Worm (Caenorhabditis elegans) whole organism, mixed stage, embryonic: Measurements from ENCODE around the gene C08F11.3.

Source experiments
- M03D4.4 ChIP-seq: sonication (generic microtip); optimal IDR thresholded peaks from 2 replicates; lab custom pipeline; 2017; ENCODE audit warnings: mild to moderate bottlenecking, missing genetic modification characterization, missing compliant biosample characterization
- bed-3 ChIP-seq: fragments of 200-800 bp; sonication (Bioruptor generic); optimal IDR thresholded peaks from 3 replicates; lab custom pipeline; 2018; ENCODE audit warnings: mild to moderate bottlenecking, missing genetic modification characterization, moderate library complexity, missing compliant biosample characterization
- blmp-1 ChIP-seq: fragments of 150-350 bp; optimal IDR thresholded peaks from 2 replicates; lab custom pipeline; 2014; ENCODE audit warnings: missing biosample characterization, missing genetic modification characterization
- ceh-39 ChIP-seq: fragments of 150-350 bp; optimal IDR thresholded peaks from 2 replicates; lab custom pipeline; 2014; ENCODE audit warnings: missing biosample characterization, missing genetic modification characterization
- ceh-83 ChIP-seq: fragments of 200-800 bp; sonication (Bioruptor generic); optimal IDR thresholded peaks from 2 replicates; lab custom pipeline; 2018; ENCODE audit warnings: mild to moderate bottlenecking, missing genetic modification characterization, missing compliant biosample characterization
- ces-1 ChIP-seq: fragments of 150-350 bp; optimal IDR thresholded peaks from 2 replicates; lab custom pipeline; 2014; ENCODE audit warnings: missing biosample characterization, missing genetic modification reagents, missing genetic modification characterization
- drap-1 ChIP-seq: fragments of 200-800 bp; sonication (Bioruptor generic); optimal IDR thresholded peaks from 3 replicates; lab custom pipeline; 2018; ENCODE audit warnings: mild to moderate bottlenecking, missing genetic modification characterization, missing compliant biosample characterization
- flh-1 ChIP-seq: fragments of 200-800 bp; sonication (Bioruptor generic); optimal IDR thresholded peaks from 2 replicates; lab custom pipeline; 2018; ENCODE audit warnings: mild to moderate bottlenecking, missing genetic modification characterization, moderate library complexity, missing compliant biosample characterization
- ham-2 ChIP-seq: fragments of 200-800 bp; sonication (Bioruptor generic); optimal IDR thresholded peaks from 2 replicates; lab custom pipeline; 2018; ENCODE audit warnings: mild to moderate bottlenecking, missing genetic modification characterization, missing compliant biosample characterization
- lin-13 ChIP-seq: fragments of 150-350 bp; optimal IDR thresholded peaks from 2 replicates; lab custom pipeline; 2014; ENCODE audit warnings: missing biosample characterization, missing genetic modification characterization
- lin-32 ChIP-seq: fragments of 200-800 bp; sonication (Bioruptor generic); optimal IDR thresholded peaks from 2 replicates; lab custom pipeline; 2018; ENCODE audit warnings: mild to moderate bottlenecking, missing genetic modification characterization, missing compliant biosample characterization
- lsy-2 ChIP-seq: fragments of 150-350 bp; optimal IDR thresholded peaks from 2 replicates; lab custom pipeline; 2014; ENCODE audit warnings: missing biosample characterization, missing genetic modification characterization
- mab-5 ChIP-seq: fragments of 150-350 bp; optimal IDR thresholded peaks from 2 replicates; lab custom pipeline; 2014; ENCODE audit warnings: missing biosample characterization, missing genetic modification characterization
- mep-1 ChIP-seq: fragments of 150-350 bp; optimal IDR thresholded peaks from 2 replicates; lab custom pipeline; 2017; ENCODE audit warnings: missing biosample characterization, missing genetic modification reagents, missing genetic modification characterization, inconsistent platforms
- mls-2 ChIP-seq: sonication (generic microtip); optimal IDR thresholded peaks from 2 replicates; lab custom pipeline; 2016; ENCODE audit warnings: mild to moderate bottlenecking, missing genetic modification characterization, moderate library complexity, missing compliant biosample characterization
- nhr-12 ChIP-seq: fragments of 150-350 bp; optimal IDR thresholded peaks from 2 replicates; lab custom pipeline; 2014; ENCODE audit warnings: missing biosample characterization, missing genetic modification characterization
- nhr-2 ChIP-seq: fragments of 150-350 bp; optimal IDR thresholded peaks from 2 replicates; lab custom pipeline; 2014; ENCODE audit warnings: missing biosample characterization, missing genetic modification characterization
- nhr-237 ChIP-seq: fragments of 150-350 bp; optimal IDR thresholded peaks from 2 replicates; lab custom pipeline; 2014; ENCODE audit warnings: missing biosample characterization, missing genetic modification characterization
- nhr-28 ChIP-seq: fragments of 150-350 bp; optimal IDR thresholded peaks from 2 replicates; lab custom pipeline; 2014; ENCODE audit warnings: missing biosample characterization, missing genetic modification characterization
- nhr-76 ChIP-seq: sonication (generic microtip); optimal IDR thresholded peaks from 2 replicates; lab custom pipeline; 2017; ENCODE audit warnings: missing biosample characterization, missing genetic modification characterization
- pha-4 ChIP-seq: fragments of 150-350 bp; optimal IDR thresholded peaks from 2 replicates; lab custom pipeline; 2018; ENCODE audit warnings: missing biosample characterization, missing genetic modification reagents, missing genetic modification characterization
- sem-2 ChIP-seq: fragments of 200-800 bp; sonication (Bioruptor generic); optimal IDR thresholded peaks from 2 replicates; lab custom pipeline; 2018; ENCODE audit warnings: mild to moderate bottlenecking, missing genetic modification characterization, missing compliant biosample characterization
- sptf-1 ChIP-seq: sonication (generic microtip); optimal IDR thresholded peaks from 2 replicates; lab custom pipeline; 2017; ENCODE audit warnings: mild to moderate bottlenecking, missing genetic modification characterization, moderate library complexity, missing compliant biosample characterization
- tbx-8 ChIP-seq: fragments of 200-800 bp; sonication (Bioruptor generic); optimal IDR thresholded peaks from 2 replicates; lab custom pipeline; 2018; ENCODE audit warnings: mild to moderate bottlenecking, missing genetic modification characterization, moderate library complexity, missing compliant biosample characterization
- unc-39 ChIP-seq: fragments of 150-350 bp; optimal IDR thresholded peaks from 2 replicates; lab custom pipeline; 2014; ENCODE audit warnings: missing biosample characterization, missing genetic modification characterization
- unc-62 ChIP-seq: fragments of 150-350 bp; optimal IDR thresholded peaks from 2 replicates; lab custom pipeline; 2014; ENCODE audit warnings: missing biosample characterization, missing genetic modification reagents, missing genetic modification characterization
- zip-8 ChIP-seq: fragments of 150-350 bp; optimal IDR thresholded peaks from 2 replicates; lab custom pipeline; 2014; ENCODE audit warnings: missing biosample characterization, missing genetic modification characterization
- ztf-11 ChIP-seq: fragments of 150-350 bp; optimal IDR thresholded peaks from 2 replicates; lab custom pipeline; 2014; ENCODE audit warnings: missing biosample characterization, missing genetic modification characterization

C08F11.3 gene

ce11 chrIV:13600643-13601042 lies 18.7 kb upstream of the C08F11.3 start:
- TF ChIP-seq sptf-1 (tag; lab: Kevin White, UChicago), result no peak
- TF ChIP-seq ces-1 (GFP tag; lab: Kevin White, UChicago), result no peak
- TF ChIP-seq zip-8 (tag; lab: Kevin White, UChicago), result no peak
- no peak for TF ChIP-seq nhr-12 (tag; lab: Kevin White, UChicago)
- no peak for TF ChIP-seq pha-4 (tag; lab: Kevin White, UChicago)
- TF ChIP-seq, all 35 proteins: peak for 0

- TF ChIP-seq lin-13 (tag; lab: Kevin White, UChicago) (no peak), nhr-76 (tag; lab: Kevin White, UChicago) (no peak), blmp-1 (no peak), nhr-237 (no peak)
These were observed 17.9 kb upstream of the C08F11.3 start for ce11 chrIV:13601428-13601827.

DNA sequence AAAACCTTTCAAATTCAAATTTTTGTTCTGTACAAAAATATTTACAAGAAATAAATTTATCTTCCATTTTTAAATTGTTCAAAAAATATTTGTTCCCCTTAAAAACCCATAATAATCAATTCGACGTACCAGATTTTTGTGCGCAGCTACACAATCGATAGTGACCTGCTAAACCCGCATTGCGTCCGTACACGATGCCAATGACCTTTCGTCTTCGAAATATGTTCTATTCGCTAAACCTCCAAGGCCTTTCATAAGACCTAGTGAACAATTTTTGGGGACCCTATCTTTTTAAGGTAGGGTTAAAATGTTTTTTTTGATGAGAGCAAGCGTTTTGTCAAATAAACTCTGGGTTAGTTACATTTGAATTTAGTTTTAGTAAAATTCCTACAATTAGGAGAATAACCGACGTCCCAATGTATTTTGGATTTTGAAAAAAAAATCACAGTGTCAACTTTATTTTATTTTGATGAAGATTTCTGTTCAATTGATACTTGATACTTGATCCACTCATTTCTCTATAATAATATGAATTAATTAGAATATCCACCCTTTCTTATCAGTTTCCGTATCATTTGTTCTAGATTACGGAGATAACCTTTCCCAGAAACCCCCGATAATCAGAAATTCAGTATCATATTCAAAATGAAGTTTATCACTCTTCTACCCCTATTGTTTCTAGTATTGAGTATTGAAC lies 17.2 kb upstream of the C08F11.3 start, which contains the start of gene Y45F10B.59:
Y45F10B.59 (plus strand) TSS at position 647 of the 697 bp plus-strand sequence.
- TF ChIP-seq nhr-28 (tag; lab: Kevin White, UChicago) (no peak), nhr-2 (tag; lab: Kevin White, UChicago) (no peak), ham-2 (GFP tag; lab: Kevin White, UChicago) (no peak)

ce11 chrIV:13609755-13610154 lies 9.5 kb upstream of the C08F11.3 start, which contains the start of gene C08F11.13:
TSS of gene C08F11.13 (minus strand) at chrIV:13609892.
- no peak for TF ChIP-seq drap-1 (GFP tag; lab: Kevin White, UChicago)
- TF ChIP-seq lsy-2 (tag; lab: Kevin White, UChicago), result no peak
- TF ChIP-seq bed-3 (GFP tag; lab: Kevin White, UChicago), result no peak
- no peak for TF ChIP-seq nhr-237
- no peak for TF ChIP-seq mep-1 (tag; lab: Kevin White, UChicago)
- no peak for TF ChIP-seq ceh-83
- no peak for TF ChIP-seq nhr-12 (tag; lab: Kevin White, UChicago)
- no peak for TF ChIP-seq flh-1 (GFP tag; lab: Kevin White, UChicago)
- TF ChIP-seq, all 35 proteins: peak for 0

- no peak for TF ChIP-seq M03D4.4 (tag; lab: Kevin White, UChicago)
- TF ChIP-seq sptf-1 (tag; lab: Kevin White, UChicago), result no peak
- no peak for TF ChIP-seq unc-62 (GFP tag; lab: Kevin White, UChicago)
- TF ChIP-seq tbx-8 (GFP tag; lab: Kevin White, UChicago), result no peak
- TF ChIP-seq nhr-237, result no peak
These were observed 4.2 kb downstream of the C08F11.3 start, which contains the start of gene C08F11.1 for ce11 chrIV:13623533-13623932. TSS of gene C08F11.1 (plus strand) at chrIV:13623833.

DNA sequence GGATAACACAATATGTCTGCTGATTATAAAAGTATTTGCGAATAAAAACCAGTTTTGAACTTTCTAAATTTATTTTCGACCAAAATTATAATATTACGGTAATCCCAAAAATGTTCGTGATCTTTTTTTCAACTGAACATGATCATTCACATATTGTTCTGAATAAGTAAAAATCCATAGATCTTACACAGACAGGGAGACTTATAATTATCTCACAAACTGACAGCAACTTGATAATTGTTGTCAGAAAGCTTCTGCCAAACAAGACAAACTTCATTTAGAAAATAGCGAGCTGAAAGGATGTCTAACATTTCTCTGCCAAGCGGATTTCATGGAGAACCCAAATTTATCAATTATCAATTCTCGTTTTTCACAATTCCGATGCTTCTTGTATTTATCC lies 7.2 kb downstream of the C08F11.3 start, which contains the start of gene sru-21:
sru-21 (plus strand) TSS at position 301 of the 400 bp plus-strand sequence.
- TF ChIP-seq lin-32 (GFP tag; lab: Kevin White, UChicago), result no peak
- no peak for TF ChIP-seq drap-1 (GFP tag; lab: Kevin White, UChicago)
- no peak for TF ChIP-seq tbx-8 (GFP tag; lab: Kevin White, UChicago)
- no peak for TF ChIP-seq nhr-28 (tag; lab: Kevin White, UChicago)
- TF ChIP-seq unc-39 (tag; lab: Kevin White, UChicago), result no peak
- no peak for TF ChIP-seq ceh-39 (tag; lab: Kevin White, UChicago)
- no peak for TF ChIP-seq lsy-2 (tag; lab: Kevin White, UChicago)
- TF ChIP-seq zip-8 (tag; lab: Kevin White, UChicago), result no peak
- no peak for TF ChIP-seq mab-5 (tag; lab: Kevin White, UChicago)
- TF ChIP-seq sem-2 (GFP tag; lab: Kevin White, UChicago), result no peak
- no peak for TF ChIP-seq ztf-11 (tag; lab: Kevin White, UChicago)
- TF ChIP-seq nhr-237, result no peak
- no peak for TF ChIP-seq ceh-83

ce11 chrIV:13632613-13633012 lies 13.3 kb downstream of the C08F11.3 start:
- TF ChIP-seq bed-3 (GFP tag; lab: Kevin White, UChicago), result no peak
- no peak for TF ChIP-seq nhr-237
- TF ChIP-seq ceh-39 (tag; lab: Kevin White, UChicago), result no peak
- no peak for TF ChIP-seq mls-2 (tag; lab: Kevin White, UChicago)
- no peak for TF ChIP-seq lsy-2 (tag; lab: Kevin White, UChicago)
- TF ChIP-seq nhr-2 (tag; lab: Kevin White, UChicago), result no peak
